Worm (Caenorhabditis elegans): ENCODE measurements around the gene F13H6.5.

- no peak for TF ChIP-seq pbrm-1 (GFP tag; IDR thresholded peaks at IDR 0.05)
- no peak for TF ChIP-seq F52B5.7 (tag; optimal IDR thresholded peaks at IDR 0.05)
- no peak for TF ChIP-seq ama-1 (optimal IDR thresholded peaks at IDR 0.05)
- no peak for TF ChIP-seq ama-1 (GFP tag; optimal IDR thresholded peaks at IDR 0.05)
- no peak for TF ChIP-seq nfya-1 (tag; optimal IDR thresholded peaks at IDR 0.05; ENCODE audit: borderline replicate concordance, insufficient read depth)
- no peak for TF ChIP-seq rcor-1 (GFP tag; IDR thresholded peaks at IDR 0.05)
- TF ChIP-seq B0019.2 (GFP tag; conservative IDR thresholded peaks at IDR 0.05) = no peak
- no peak for TF ChIP-seq mes-4 (tag; optimal IDR thresholded peaks at IDR 0.05)
Observed at ce11 chrV:6322749-6323367, 51.9 kb downstream of the F13H6.5 start.

Data from whole organism, young adult.